Fruit fly (Drosophila melanogaster) whole organism, prepupa: ENCODE results near the gene caz.
A peak's percentile ranks its signal among the peaks of the same experiment; 100 is the strongest.

Experiments
- Blimp-1 ChIP-seq: fragments of 200-800 bp; sonication (Bioruptor generic); optimal IDR thresholded peaks from 3 replicates; lab custom pipeline; 2017; ENCODE audit warnings: missing biosample characterization, missing genetic modification characterization, mild to moderate bottlenecking, moderate library complexity, missing genetic modification reagents
- CG10631 ChIP-seq: fragments of 200-800 bp; sonication (Bioruptor generic); optimal IDR thresholded peaks from 2 replicates; lab custom pipeline; 2016; ENCODE audit warnings: missing biosample characterization, missing genetic modification characterization
- CG11294 ChIP-seq: fragments of 200-800 bp; sonication (Bioruptor generic); IDR thresholded peaks from 2 replicates; pipeline ENCODE4 v1.3.6; 2022; ENCODE audit warnings: missing biosample characterization, missing genetic modification characterization
- CG11762 ChIP-seq: fragments of 200-800 bp; sonication (Bioruptor generic); optimal IDR thresholded peaks from 3 replicates; lab custom pipeline; 2016; ENCODE audit warnings: missing biosample characterization, missing genetic modification characterization; ENCODE audit not compliant: insufficient read depth
- CG11902 ChIP-seq: fragments of 200-800 bp; sonication (Bioruptor generic); optimal IDR thresholded peaks from 3 replicates; lab custom pipeline; 2016; ENCODE audit warnings: missing biosample characterization, missing genetic modification characterization
- CG15336 ChIP-seq: fragments of 200-800 bp; sonication (Bioruptor generic); IDR thresholded peaks from 2 replicates; pipeline ENCODE4 v1.3.6; 2022; ENCODE audit warnings: missing biosample characterization, missing genetic modification characterization
- CG3032 ChIP-seq: fragments of 200-800 bp; optimal IDR thresholded peaks from 2 replicates; lab custom pipeline; 2019; ENCODE audit warnings: missing biosample characterization, mild to moderate bottlenecking, missing genetic modification characterization, moderate library complexity
- CG31627 ChIP-seq: fragments of 200-800 bp; sonication (Bioruptor generic); optimal IDR thresholded peaks from 3 replicates; lab custom pipeline; 2016; ENCODE audit warnings: missing biosample characterization, missing genetic modification characterization
- CG32006 ChIP-seq: fragments of 200-800 bp; sonication (Bioruptor generic); optimal IDR thresholded peaks from 3 replicates; lab custom pipeline; 2017; ENCODE audit warnings: missing biosample characterization, mild to moderate bottlenecking, missing genetic modification characterization
- CG34406 ChIP-seq: fragments of 200-800 bp; sonication (Bioruptor generic); optimal IDR thresholded peaks from 3 replicates; lab custom pipeline; 2016; ENCODE audit warnings: missing biosample characterization, missing genetic modification characterization
- CG3919 ChIP-seq: fragments of 200-800 bp; sonication (Bioruptor generic); optimal IDR thresholded peaks from 3 replicates; lab custom pipeline; 2016; ENCODE audit warnings: missing biosample characterization, missing genetic modification characterization
- CG4318 ChIP-seq: fragments of 200-800 bp; sonication (Bioruptor generic); optimal IDR thresholded peaks from 3 replicates; lab custom pipeline; 2017; ENCODE audit warnings: missing biosample characterization, mild to moderate bottlenecking, missing genetic modification characterization
- CG6163 ChIP-seq: fragments of 200-800 bp; sonication (Bioruptor generic); IDR thresholded peaks from 3 replicates; pipeline ENCODE4 v1.3.6; 2022; ENCODE audit warnings: missing biosample characterization, missing genetic modification characterization
- CG6792 ChIP-seq: fragments of 200-800 bp; sonication (Bioruptor generic); optimal IDR thresholded peaks from 3 replicates; lab custom pipeline; 2016; ENCODE audit warnings: missing biosample characterization, missing genetic modification characterization
- CG6808 ChIP-seq: fragments of 200-800 bp; sonication (Bioruptor generic); optimal IDR thresholded peaks from 3 replicates; lab custom pipeline; 2017; ENCODE audit warnings: missing biosample characterization, missing genetic modification characterization, mild to moderate bottlenecking, moderate library complexity, missing genetic modification reagents
- CG6854 ChIP-seq: fragments of 200-800 bp; sonication (Bioruptor generic); optimal IDR thresholded peaks from 2 replicates; lab custom pipeline; 2017; ENCODE audit warnings: missing biosample characterization, mild to moderate bottlenecking, missing genetic modification characterization
- CG7368 ChIP-seq: fragments of 200-800 bp; sonication (Bioruptor generic); optimal IDR thresholded peaks from 3 replicates; lab custom pipeline; 2016; ENCODE audit warnings: missing biosample characterization, missing genetic modification characterization
- CG8119 ChIP-seq: fragments of 200-800 bp; sonication (Bioruptor generic); IDR thresholded peaks from 3 replicates; pipeline ENCODE4 v1.3.6; 2022; ENCODE audit warnings: missing biosample characterization, missing genetic modification characterization
- CG8319 ChIP-seq: fragments of 200-800 bp; sonication (Bioruptor generic); optimal IDR thresholded peaks from 3 replicates; lab custom pipeline; 2016; ENCODE audit warnings: missing biosample characterization, missing genetic modification characterization
- CG8632 ChIP-seq: fragments of 200-800 bp; sonication (Bioruptor generic); optimal IDR thresholded peaks from 3 replicates; lab custom pipeline; 2016; ENCODE audit warnings: missing biosample characterization, missing genetic modification characterization
- CG9139 ChIP-seq: fragments of 200-800 bp; sonication (Bioruptor generic); optimal IDR thresholded peaks from 3 replicates; lab custom pipeline; 2017; ENCODE audit warnings: missing biosample characterization, mild to moderate bottlenecking, missing genetic modification characterization
- Eip75B ChIP-seq: fragments of 200-800 bp; sonication (Bioruptor generic); optimal IDR thresholded peaks from 3 replicates; lab custom pipeline; 2016; ENCODE audit warnings: missing biosample characterization, missing genetic modification characterization
- Eip78C ChIP-seq: fragments of 200-800 bp; sonication (Bioruptor generic); peaks from one replicate; lab custom pipeline; 2016; ENCODE audit warnings: missing biosample characterization, missing genetic modification characterization
- Eip93F ChIP-seq: fragments of 200-800 bp; sonication (Bioruptor generic); optimal IDR thresholded peaks from 2 replicates; lab custom pipeline; 2016; ENCODE audit warnings: missing biosample characterization, mild to moderate bottlenecking, missing genetic modification characterization
- Ets21C ChIP-seq: fragments of 200-800 bp; sonication (Bioruptor generic); optimal IDR thresholded peaks from 3 replicates; lab custom pipeline; 2016; ENCODE audit warnings: missing biosample characterization, missing genetic modification characterization
- Ets96B ChIP-seq: fragments of 200-800 bp; optimal IDR thresholded peaks from 2 replicates; lab custom pipeline; 2019; ENCODE audit warnings: missing biosample characterization, mild to moderate bottlenecking, missing genetic modification characterization, moderate library complexity
- Gug ChIP-seq: fragments of 200-800 bp; sonication (Bioruptor generic); IDR thresholded peaks from 2 replicates; pipeline ENCODE4 v1.3.6; 2022; ENCODE audit warnings: missing biosample characterization, missing genetic modification characterization
- Hr38 ChIP-seq: sonication (Bioruptor generic); optimal IDR thresholded peaks from 2 replicates; lab custom pipeline; 2016; ENCODE audit warnings: missing biosample characterization, missing genetic modification characterization
- Hr39 ChIP-seq: fragments of 200-800 bp; sonication (Bioruptor generic); optimal IDR thresholded peaks from 2 replicates; lab custom pipeline; 2016; ENCODE audit warnings: missing biosample characterization, missing genetic modification characterization
- Lpt ChIP-seq: fragments of 200-800 bp; sonication (Bioruptor generic); optimal IDR thresholded peaks from 3 replicates; lab custom pipeline; 2016; ENCODE audit warnings: missing biosample characterization, missing genetic modification characterization
- Met ChIP-seq: fragments of 200-800 bp; sonication (Bioruptor generic); optimal IDR thresholded peaks from 3 replicates; lab custom pipeline; 2016; ENCODE audit warnings: missing biosample characterization, missing genetic modification characterization
- OdsH ChIP-seq: fragments of 200-800 bp; sonication (Bioruptor generic); optimal IDR thresholded peaks from 3 replicates; lab custom pipeline; 2016; ENCODE audit warnings: missing biosample characterization, missing genetic modification characterization
- Smox ChIP-seq: fragments of 200-800 bp; sonication (Bioruptor generic); optimal IDR thresholded peaks from 3 replicates; lab custom pipeline; 2016; ENCODE audit warnings: missing biosample characterization, missing genetic modification characterization
- Sox102F ChIP-seq: fragments of 200-800 bp; sonication (Bioruptor generic); optimal IDR thresholded peaks from 2 replicates; lab custom pipeline; 2016; ENCODE audit warnings: missing biosample characterization, mild to moderate bottlenecking, missing genetic modification characterization
- Sox14 ChIP-seq: fragments of 200-800 bp; sonication (Bioruptor generic); optimal IDR thresholded peaks from 3 replicates; lab custom pipeline; 2016; ENCODE audit warnings: missing biosample characterization, missing genetic modification characterization
- achi ChIP-seq: fragments of 200-800 bp; sonication (Bioruptor generic); optimal IDR thresholded peaks from 3 replicates; lab custom pipeline; 2016; ENCODE audit warnings: missing biosample characterization, missing genetic modification characterization
- cyc ChIP-seq: fragments of 200-800 bp; sonication (Bioruptor generic); optimal IDR thresholded peaks from 3 replicates; lab custom pipeline; 2016; ENCODE audit warnings: missing biosample characterization, missing genetic modification characterization
- dac ChIP-seq: fragments of 200-800 bp; sonication (Bioruptor generic); optimal IDR thresholded peaks from 2 replicates; lab custom pipeline; 2017; ENCODE audit warnings: missing biosample characterization, mild to moderate bottlenecking, missing genetic modification characterization
- dsx ChIP-seq: fragments of 200-800 bp; optimal IDR thresholded peaks from 3 replicates; lab custom pipeline; 2019; ENCODE audit warnings: missing biosample characterization, mild to moderate bottlenecking, missing genetic modification characterization, moderate library complexity; ENCODE audit not compliant: poor library complexity, severe bottlenecking
- eg ChIP-seq: fragments of 200-800 bp; sonication (Bioruptor generic); IDR thresholded peaks from 3 replicates; pipeline ENCODE4 v1.3.6; 2022; ENCODE audit warnings: missing biosample characterization, missing genetic modification characterization
- esn ChIP-seq: fragments of 200-800 bp; sonication (Bioruptor generic); optimal IDR thresholded peaks from 2 replicates; lab custom pipeline; 2016; ENCODE audit warnings: missing biosample characterization, mild to moderate bottlenecking, missing genetic modification characterization, moderate library complexity
- fd59A ChIP-seq: fragments of 200-800 bp; sonication (Bioruptor generic); optimal IDR thresholded peaks from 2 replicates; lab custom pipeline; 2017; ENCODE audit warnings: missing biosample characterization, mild to moderate bottlenecking, missing genetic modification characterization, missing genetic modification reagents
- fd85E ChIP-seq: fragments of 200-800 bp; sonication (Bioruptor generic); optimal IDR thresholded peaks from 3 replicates; lab custom pipeline; 2016; ENCODE audit warnings: missing biosample characterization, missing genetic modification characterization
- fkh ChIP-seq: fragments of 200-800 bp; sonication (Bioruptor generic); optimal IDR thresholded peaks from 3 replicates; lab custom pipeline; 2017; ENCODE audit warnings: missing biosample characterization, mild to moderate bottlenecking, missing genetic modification characterization, moderate library complexity
- lz ChIP-seq: fragments of 200-800 bp; sonication (Bioruptor generic); optimal IDR thresholded peaks from 3 replicates; lab custom pipeline; 2016; ENCODE audit warnings: missing biosample characterization, missing genetic modification characterization
- net ChIP-seq: fragments of 200-800 bp; sonication (Bioruptor generic); optimal IDR thresholded peaks from 3 replicates; lab custom pipeline; 2016; ENCODE audit warnings: missing biosample characterization, missing genetic modification characterization
- pdm3 ChIP-seq: fragments of 200-800 bp; sonication (Bioruptor generic); optimal IDR thresholded peaks from 3 replicates; lab custom pipeline; 2016; ENCODE audit warnings: missing biosample characterization, missing genetic modification characterization
- salr ChIP-seq, 2 experiments: fragments of 200-800 bp; sonication (Bioruptor generic); optimal IDR thresholded peaks; 3 replicates each; lab custom pipeline; 2016 to 2018; ENCODE audit warnings: missing biosample characterization in 2 of 2, missing genetic modification characterization in 2 of 2, mild to moderate bottlenecking in 1 of 2
- spab ChIP-seq: fragments of 200-800 bp; sonication (Bioruptor generic); optimal IDR thresholded peaks from 2 replicates; lab custom pipeline; 2017; ENCODE audit warnings: missing biosample characterization, mild to moderate bottlenecking, missing genetic modification characterization, missing genetic modification reagents
- svp ChIP-seq: fragments of 200-800 bp; sonication (Bioruptor generic); peaks from one replicate; lab custom pipeline; 2016; ENCODE audit warnings: missing biosample characterization, missing genetic modification characterization
- topi ChIP-seq: fragments of 200-800 bp; sonication (Bioruptor generic); optimal IDR thresholded peaks from 3 replicates; lab custom pipeline; 2016; ENCODE audit warnings: missing biosample characterization, missing genetic modification characterization
- vri ChIP-seq: fragments of 200-800 bp; sonication (Bioruptor generic); optimal IDR thresholded peaks from 3 replicates; lab custom pipeline; 2016; ENCODE audit warnings: missing biosample characterization, mild to moderate bottlenecking, missing genetic modification characterization

The caz gene

DNA sequence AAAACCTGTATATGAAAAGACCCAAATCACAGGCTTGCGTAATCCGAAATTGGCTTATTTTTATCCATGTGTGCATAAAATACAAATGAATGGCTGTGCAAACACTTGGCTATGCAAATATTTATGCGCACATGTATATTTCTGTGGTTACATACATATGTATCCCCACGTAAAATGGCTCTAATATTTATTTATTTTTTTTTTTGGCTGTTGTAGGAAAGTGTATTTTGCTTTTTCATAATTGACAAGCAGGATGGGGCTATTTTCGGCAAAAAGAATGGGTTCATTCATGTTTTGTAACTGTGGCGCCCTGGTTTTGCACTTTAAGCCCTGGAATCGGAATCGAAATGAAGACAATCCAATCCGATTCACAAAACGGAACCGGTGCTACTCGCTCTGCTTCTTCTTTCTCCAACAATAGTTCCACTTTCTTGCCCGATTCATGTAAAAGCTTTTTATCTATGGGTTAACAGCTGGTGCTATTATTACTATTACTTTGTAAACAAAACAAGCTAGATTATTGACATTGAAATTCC lies 46.6 kb downstream of the caz start:
- peak; percentile 69 for TF ChIP-seq dac (GFP tag; lab: Kevin White, UChicago)
- peak; percentile 69 for TF ChIP-seq Lpt (GFP tag; lab: Kevin White, UChicago)
- peak; percentile 78 for TF ChIP-seq Gug (GFP tag; lab: Robert Waterston, UW)
- peak; percentile 20 for TF ChIP-seq Eip93F (GFP tag; lab: Kevin White, UChicago)
- peak; percentile 73 for TF ChIP-seq CG7368 (GFP tag; lab: Kevin White, UChicago)
- peak; percentile 35 for TF ChIP-seq fd59A
- TF ChIP-seq Eip78C (GFP tag; lab: Kevin White, UChicago) = peak; percentile 91
- TF ChIP-seq lz (GFP tag; lab: Kevin White, UChicago) = peak; percentile 77
- peak; percentile 68 for TF ChIP-seq CG11294 (GFP tag; lab: Robert Waterston, UW)
- peak; percentile 84 for TF ChIP-seq CG3919 (GFP tag; lab: Kevin White, UChicago)
- peak; percentile 79 for TF ChIP-seq Sox14 (GFP tag; lab: Kevin White, UChicago)
- peak; percentile 67 for TF ChIP-seq vri (GFP tag; lab: Kevin White, UChicago)
- TF ChIP-seq CG11902 (GFP tag; lab: Kevin White, UChicago) = peak; percentile 45
- TF ChIP-seq topi (GFP tag; lab: Kevin White, UChicago) = peak; percentile 75
- TF ChIP-seq pdm3 (GFP tag; lab: Kevin White, UChicago) = peak; percentile 84
- peak; percentile 68 for TF ChIP-seq CG4318 (GFP tag; lab: Kevin White, UChicago)
- TF ChIP-seq CG15336 (GFP tag; lab: Robert Waterston, UW) = peak; percentile 86
- TF ChIP-seq CG3032 (tag; lab: Kevin White, UChicago) = peak; percentile 47
- TF ChIP-seq Smox (GFP tag; lab: Kevin White, UChicago) = peak; percentile 73
- TF ChIP-seq CG8319 (GFP tag; lab: Kevin White, UChicago) = peak; percentile 62
- peak; percentile 91 for TF ChIP-seq eg
- TF ChIP-seq Sox102F (GFP tag; lab: Kevin White, UChicago) = peak; percentile 80
- TF ChIP-seq dsx (GFP tag; lab: Kevin White, UChicago) = peak; percentile 62
- peak; percentile 86 for TF ChIP-seq CG6163 (GFP tag; lab: Robert Waterston, UW)
- no peak for TF ChIP-seq CG9139 (GFP tag; lab: Kevin White, UChicago)
- TF ChIP-seq Hr39 (GFP tag; lab: Kevin White, UChicago) = peak; percentile 76
- TF ChIP-seq OdsH (GFP tag; lab: Kevin White, UChicago) = peak; percentile 85
- TF ChIP-seq CG10631 (GFP tag; lab: Kevin White, UChicago) = peak; percentile 70
- peak; percentile 80 for TF ChIP-seq esn
- TF ChIP-seq net (GFP tag; lab: Kevin White, UChicago) = peak; percentile 84
- TF ChIP-seq salr (GFP tag; optimal IDR thresholded peaks at IDR 0.05; lab: Kevin White, UChicago) = peak; percentile 35 to 81
- peak; percentile 48 for TF ChIP-seq Ets96B (tag; lab: Kevin White, UChicago)
- peak; percentile 70 for TF ChIP-seq Ets21C
- TF ChIP-seq spab = peak; percentile 31
- TF ChIP-seq fkh (GFP tag; lab: Kevin White, UChicago) = peak; percentile 59
- TF ChIP-seq CG11762 (GFP tag; lab: Kevin White, UChicago) = peak; percentile 80
- peak; percentile 66 for TF ChIP-seq fd85E (GFP tag; lab: Kevin White, UChicago)
- TF ChIP-seq CG6808 = peak; percentile 39
- TF ChIP-seq Met (GFP tag; lab: Kevin White, UChicago) = peak; percentile 79
- TF ChIP-seq CG34406 = peak; percentile 71
- peak; percentile 71 for TF ChIP-seq cyc (GFP tag; lab: Kevin White, UChicago)
- peak; percentile 75 for TF ChIP-seq CG31627
- peak; percentile 82 for TF ChIP-seq CG8119
- TF ChIP-seq Eip75B = peak; percentile 76
- TF ChIP-seq achi = peak; percentile 80
- no peak for TF ChIP-seq Blimp-1
- TF ChIP-seq CG32006 = peak; percentile 81
- peak; percentile 62 for TF ChIP-seq CG6792 (GFP tag; lab: Kevin White, UChicago)
- peak; percentile 86 for TF ChIP-seq svp (GFP tag; lab: Kevin White, UChicago)
- TF ChIP-seq CG6854 (GFP tag; lab: Kevin White, UChicago) = peak; percentile 22
- peak; percentile 76 for TF ChIP-seq CG8632 (GFP tag; lab: Kevin White, UChicago)
- no peak for TF ChIP-seq Hr38 (GFP tag; lab: Kevin White, UChicago)
